Worm (Caenorhabditis elegans): Measurements from ENCODE around the gene K01H12.4.

DNA sequence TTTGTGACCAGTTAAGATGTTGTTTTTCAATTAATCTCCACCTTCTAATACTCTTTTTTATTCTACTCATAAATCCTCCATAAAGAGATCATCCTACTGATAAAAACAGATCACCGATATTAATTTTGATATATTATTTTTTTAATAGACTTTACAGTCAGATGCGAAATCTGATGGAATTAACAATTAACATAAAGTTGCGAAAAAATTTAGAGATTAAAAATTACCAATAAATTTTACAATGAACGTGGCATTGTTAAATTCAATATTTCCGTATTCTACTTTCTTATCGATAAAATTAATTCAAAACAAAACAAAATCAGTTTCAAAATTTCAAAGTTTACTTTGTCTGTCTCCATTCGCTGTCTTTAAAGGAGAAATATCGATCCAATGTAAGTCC is at the start of gene K01H12.4:
- TF ChIP-seq ceh-82 (tag; optimal IDR thresholded peaks at IDR 0.05) (no peak), pqm-1 (tag; optimal IDR thresholded peaks at IDR 0.05) (no peak), nhr-11 (tag; optimal IDR thresholded peaks at IDR 0.05) (no peak), unc-130 (tag; optimal IDR thresholded peaks at IDR 0.05) (no peak), unc-62 (GFP tag; optimal IDR thresholded peaks at IDR 0.05) (no peak), aly-2 (tag; optimal IDR thresholded peaks at IDR 0.05) (no peak), tbx-2 (tag; optimal IDR thresholded peaks at IDR 0.05) (no peak)

Data from whole organism, L1 larva.